Worm (Caenorhabditis elegans): ENCODE data around the gene zipt-17.

zipt-17 gene

DNA sequence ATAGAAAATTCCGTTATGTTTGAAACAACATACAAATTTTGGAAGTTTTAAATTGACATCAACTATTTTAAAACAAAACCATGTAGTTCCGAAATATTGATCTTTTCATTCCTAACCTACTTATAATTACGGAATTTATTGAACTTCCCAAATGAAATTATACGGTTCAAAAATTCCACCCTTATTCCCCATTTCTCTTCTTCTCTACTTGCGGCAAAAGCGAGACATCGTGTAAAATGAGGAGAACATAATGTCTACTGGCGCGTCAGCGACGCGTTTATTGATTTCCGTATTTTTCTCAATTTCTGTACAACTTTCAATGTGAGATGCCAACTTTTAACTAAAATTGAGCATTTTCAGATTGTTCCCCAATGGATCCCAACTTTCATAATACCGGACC is 38.4 kb downstream of the zipt-17 start, which contains the start of gene ceh-88:
ceh-88 (plus strand) TSS at position 355 of the 400 bp plus-strand sequence.
- TF ChIP-seq ztf-29 (GFP tag; IDR thresholded peaks at IDR 0.05) (no peak), ref-1 (GFP tag; conservative IDR thresholded peaks at IDR 0.05) (no peak), tab-1 (GFP tag; IDR thresholded peaks at IDR 0.05) (no peak), med-1 (GFP tag; optimal IDR thresholded peaks at IDR 0.05; ENCODE audit: insufficient read depth) (no peak), flt-1 (GFP tag; IDR thresholded peaks at IDR 0.05) (no peak), klf-2 (GFP tag; conservative IDR thresholded peaks at IDR 0.05) (no peak), cog-1 (tag; optimal IDR thresholded peaks at IDR 0.05) (no peak), T22C8.4 (GFP tag; IDR thresholded peaks at IDR 0.05) (no peak), ztf-23 (GFP tag; IDR thresholded peaks at IDR 0.05) (no peak)

DNA sequence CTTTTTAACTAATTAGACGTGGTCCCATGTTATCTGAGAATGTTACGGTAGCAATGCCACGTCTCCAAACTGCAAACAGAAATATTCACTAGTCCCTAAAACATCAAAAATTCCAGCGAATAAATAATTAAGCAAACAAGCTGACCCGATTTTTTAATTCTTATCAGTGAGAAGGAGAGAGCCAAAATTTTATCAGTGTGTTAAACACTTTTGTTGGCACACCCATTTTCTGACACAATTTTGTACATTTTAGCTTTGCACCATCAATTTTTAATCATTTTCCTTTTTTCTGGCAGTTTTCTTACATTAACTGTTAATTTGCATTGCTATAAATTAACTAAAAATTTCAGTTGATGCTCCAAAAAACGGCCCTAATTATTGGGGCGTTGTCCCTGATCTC is 46.7 kb downstream of the zipt-17 start, which contains the start of gene C49C3.4:
C49C3.4 (plus strand) TSS at position 351 of the 400 bp plus-strand sequence.
- TF ChIP-seq flt-1 (GFP tag; IDR thresholded peaks at IDR 0.05), result no peak
- no peak for TF ChIP-seq T22C8.4 (GFP tag; IDR thresholded peaks at IDR 0.05)

DNA sequence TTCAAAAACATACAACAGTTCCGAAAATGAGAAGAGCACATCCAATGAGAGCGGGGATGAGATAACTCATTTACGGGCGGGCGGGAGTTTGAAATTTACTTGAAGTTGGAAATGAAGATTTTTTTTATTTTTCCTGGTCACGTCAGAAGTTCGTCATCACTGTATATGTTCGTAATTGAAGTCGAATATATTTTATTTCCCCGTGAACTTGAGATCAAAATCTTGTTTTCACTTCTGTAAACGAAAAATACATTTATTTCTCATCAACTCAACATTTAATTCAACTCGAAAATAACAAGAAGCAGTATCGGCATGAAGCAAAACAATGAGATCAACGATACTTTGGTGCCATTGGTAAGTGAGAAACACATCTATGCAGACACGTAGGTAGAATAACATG is 50.8 kb downstream of the zipt-17 start, which contains the start of gene C49C3.20:
C49C3.20 (minus strand) TSS at position 101 of the 400 bp plus-strand sequence.
- no peak for TF ChIP-seq klf-2 (GFP tag; conservative IDR thresholded peaks at IDR 0.05)
- TF ChIP-seq T22C8.4 (GFP tag; IDR thresholded peaks at IDR 0.05), result no peak
- no peak for TF ChIP-seq flt-1 (GFP tag; IDR thresholded peaks at IDR 0.05)
- TF ChIP-seq ref-1 (GFP tag; conservative IDR thresholded peaks at IDR 0.05), result no peak
